Worm (Caenorhabditis elegans) whole organism, L4 larva: Measurements from ENCODE around the gene dmsr-6.

Source experiments
- F49E8.2 ChIP-seq: sonication (generic microtip); optimal IDR thresholded peaks from 2 replicates; lab custom pipeline; 2016; ENCODE audit warnings: missing compliant biosample characterization, mild to moderate bottlenecking, missing genetic modification characterization, borderline replicate concordance
- R02D3.7 ChIP-seq: fragments of 150-350 bp; sonication (generic microtip); optimal IDR thresholded peaks from 3 replicates; lab custom pipeline; 2014; ENCODE audit warnings: missing biosample characterization, missing genetic modification characterization
- T20F7.1 ChIP-seq: fragments of 200-800 bp; sonication (Bioruptor generic); optimal IDR thresholded peaks from 2 replicates; lab custom pipeline; 2018; ENCODE audit warnings: mild to moderate bottlenecking, missing genetic modification characterization, missing compliant biosample characterization
- Y105C5A.15 ChIP-seq: fragments of 200-800 bp; sonication (Bioruptor generic); IDR thresholded peaks from 2 replicates; pipeline ENCODE4 v1.3.6; 2022; ENCODE audit warnings: missing genetic modification characterization, missing compliant biosample characterization
- Y48G9A.11 ChIP-seq: fragments of 200-800 bp; sonication (Bioruptor generic); IDR thresholded peaks from 2 replicates; pipeline ENCODE4 v1.3.6; 2022; ENCODE audit warnings: missing genetic modification reagents, missing genetic modification characterization, missing compliant biosample characterization
- ZK546.5 ChIP-seq, 2 experiments: sonication (generic microtip); optimal IDR thresholded peaks; 2 replicates each; lab custom pipeline; 2017; ENCODE audit warnings: missing biosample characterization in 2 of 2, missing genetic modification characterization in 2 of 2
- attf-4 ChIP-seq: sonication (generic microtip); optimal IDR thresholded peaks from 3 replicates; lab custom pipeline; 2017; ENCODE audit warnings: missing biosample characterization, missing genetic modification characterization
- ceh-28 ChIP-seq: fragments of 150-350 bp; optimal IDR thresholded peaks from 2 replicates; lab custom pipeline; 2014; ENCODE audit warnings: missing biosample characterization, missing genetic modification reagents, missing genetic modification characterization
- ceh-32 ChIP-seq: sonication (generic microtip); optimal IDR thresholded peaks from 2 replicates; lab custom pipeline; 2016; ENCODE audit warnings: mild to moderate bottlenecking, missing genetic modification characterization, missing compliant biosample characterization; ENCODE audit not compliant: poor library complexity
- ceh-44 ChIP-seq: fragments of 200-800 bp; sonication (Bioruptor generic); IDR thresholded peaks from 2 replicates; pipeline ENCODE4 v1.3.6; 2022; ENCODE audit warnings: missing genetic modification reagents, missing genetic modification characterization, missing compliant biosample characterization
- daf-16 ChIP-seq, 3 experiments: sonication (generic microtip); optimal IDR thresholded peaks; 2 replicates each; lab custom pipeline; 2016 to 2017; ENCODE audit warnings: missing genetic modification characterization in 3 of 3, missing genetic modification reagents in 3 of 3, mild to moderate bottlenecking in 2 of 3, missing compliant biosample characterization in 2 of 3, missing biosample characterization in 1 of 3, moderate library complexity in 1 of 3
- daf-8 ChIP-seq: fragments of 200-800 bp; sonication (Bioruptor generic); IDR thresholded peaks from 2 replicates; pipeline ENCODE4 v1.3.6; 2022; ENCODE audit warnings: missing genetic modification characterization, missing compliant biosample characterization
- dmd-8 ChIP-seq: fragments of 200-800 bp; sonication (Bioruptor generic); IDR thresholded peaks from 2 replicates; pipeline ENCODE4 v1.3.6; 2022; ENCODE audit warnings: missing genetic modification characterization, missing compliant biosample characterization
- dpl-1 ChIP-seq: fragments of 150-350 bp; optimal IDR thresholded peaks from 2 replicates; lab custom pipeline; 2014; ENCODE audit warnings: missing biosample characterization, missing genetic modification reagents, missing genetic modification characterization
- duxl-1 ChIP-seq: sonication (generic microtip); optimal IDR thresholded peaks from 2 replicates; lab custom pipeline; 2016; ENCODE audit warnings: mild to moderate bottlenecking, missing genetic modification characterization, moderate library complexity, missing compliant biosample characterization; ENCODE audit not compliant: poor library complexity
- dve-1 ChIP-seq: sonication (generic microtip); optimal IDR thresholded peaks from 2 replicates; lab custom pipeline; 2017; ENCODE audit warnings: antibody characterized with exemption, mild to moderate bottlenecking, missing genetic modification characterization, missing compliant biosample characterization; ENCODE audit not compliant: insufficient read depth
- egl-27 ChIP-seq: sonication (generic microtip); optimal IDR thresholded peaks from 3 replicates; lab custom pipeline; 2017; ENCODE audit warnings: missing biosample characterization, missing genetic modification reagents, missing genetic modification characterization
- egl-43 ChIP-seq: fragments of 200-800 bp; sonication (Bioruptor generic); IDR thresholded peaks from 2 replicates; pipeline ENCODE4 v1.3.6; 2022; ENCODE audit warnings: missing genetic modification reagents, missing genetic modification characterization, missing compliant biosample characterization
- fkh-10 ChIP-seq: fragments of 150-350 bp; optimal IDR thresholded peaks from 2 replicates; lab custom pipeline; 2014; ENCODE audit warnings: missing biosample characterization, missing genetic modification reagents, missing genetic modification characterization
- hmg-1.1 ChIP-seq: fragments of 200-800 bp; sonication (Bioruptor generic); IDR thresholded peaks from 2 replicates; pipeline ENCODE4 v1.3.6; 2022; ENCODE audit warnings: missing genetic modification reagents, missing genetic modification characterization, missing compliant biosample characterization
- jun-1 ChIP-seq: fragments of 150-350 bp; optimal IDR thresholded peaks from 2 replicates; lab custom pipeline; 2014; ENCODE audit warnings: missing biosample characterization, missing genetic modification reagents, missing genetic modification characterization
- lim-7 ChIP-seq: fragments of 200-800 bp; sonication (Bioruptor generic); IDR thresholded peaks from 2 replicates; pipeline ENCODE4 v1.3.6; 2022; ENCODE audit warnings: missing genetic modification characterization, missing compliant biosample characterization
- lin-1 ChIP-seq: fragments of 200-800 bp; sonication (Bioruptor generic); IDR thresholded peaks from 2 replicates; pipeline ENCODE4 v1.3.6; 2022; ENCODE audit warnings: missing genetic modification reagents, missing genetic modification characterization, missing compliant biosample characterization
- lin-13 ChIP-seq: fragments of 150-350 bp; optimal IDR thresholded peaks from 2 replicates; lab custom pipeline; 2014; ENCODE audit warnings: missing biosample characterization, missing genetic modification reagents, missing genetic modification characterization
- lin-15B ChIP-seq: fragments of 150-350 bp; sonication (generic microtip); optimal IDR thresholded peaks from 3 replicates; lab custom pipeline; 2014; ENCODE audit warnings: missing biosample characterization, missing genetic modification characterization
- lin-39 ChIP-seq: fragments of 150-350 bp; optimal IDR thresholded peaks from 2 replicates; lab custom pipeline; 2014; ENCODE audit warnings: missing biosample characterization, missing genetic modification reagents, missing genetic modification characterization
- lsy-2 ChIP-seq, 2 experiments: fragments of 150-350 bp in 1 of 2; sonication (generic microtip) in 1 of 2; optimal IDR thresholded peaks; 2 replicates each; lab custom pipeline; 2014 to 2017; ENCODE audit warnings: missing biosample characterization in 2 of 2, missing genetic modification characterization in 2 of 2
- mdl-1 ChIP-seq, 2 experiments: fragments of 150-350 bp in 1 of 2; sonication (generic microtip) in 1 of 2; optimal IDR thresholded peaks; 2 replicates each; lab custom pipeline; 2014 to 2017; ENCODE audit warnings: missing biosample characterization in 2 of 2, missing genetic modification characterization in 2 of 2
- mdt-29 ChIP-seq: fragments of 200-800 bp; sonication (Bioruptor generic); IDR thresholded peaks from 2 replicates; pipeline ENCODE4 v1.3.6; 2022; ENCODE audit warnings: missing genetic modification reagents, missing genetic modification characterization, missing compliant biosample characterization
- mep-1 ChIP-seq: fragments of 150-350 bp; sonication (generic microtip); optimal IDR thresholded peaks from 3 replicates; lab custom pipeline; 2014; ENCODE audit warnings: missing biosample characterization, missing genetic modification characterization
- mes-2 ChIP-seq: sonication (generic microtip); optimal IDR thresholded peaks from 2 replicates; lab custom pipeline; 2016; ENCODE audit warnings: missing genotype, mild to moderate bottlenecking, missing genetic modification characterization, missing compliant biosample characterization; ENCODE audit not compliant: poor library complexity, severe bottlenecking
- mxl-3 ChIP-seq: fragments of 200-800 bp; sonication (Bioruptor generic); optimal IDR thresholded peaks from 2 replicates; lab custom pipeline; 2018; ENCODE audit warnings: mild to moderate bottlenecking, missing genetic modification characterization, missing compliant biosample characterization
- nhr-102 ChIP-seq: sonication (generic microtip); optimal IDR thresholded peaks from 2 replicates; lab custom pipeline; 2016; ENCODE audit warnings: mild to moderate bottlenecking, missing genetic modification characterization, moderate library complexity, missing compliant biosample characterization
- nhr-11 ChIP-seq: fragments of 150-350 bp; optimal IDR thresholded peaks from 2 replicates; lab custom pipeline; 2014; ENCODE audit warnings: missing biosample characterization, missing genetic modification characterization
- nhr-111 ChIP-seq: fragments of 200-800 bp; sonication (Bioruptor generic); optimal IDR thresholded peaks from 2 replicates; lab custom pipeline; 2018; ENCODE audit warnings: mild to moderate bottlenecking, missing genetic modification characterization, missing compliant biosample characterization
- nhr-41 ChIP-seq: fragments of 200-800 bp; sonication (Bioruptor generic); IDR thresholded peaks from 2 replicates; pipeline ENCODE4 v1.3.6; 2022; ENCODE audit warnings: missing genetic modification reagents, missing genetic modification characterization, missing compliant biosample characterization
- nhr-6 ChIP-seq: fragments of 150-350 bp; optimal IDR thresholded peaks from 2 replicates; lab custom pipeline; 2014; ENCODE audit warnings: missing biosample characterization, missing genetic modification characterization
- nhr-76 ChIP-seq: fragments of 150-350 bp; optimal IDR thresholded peaks from 2 replicates; lab custom pipeline; 2014; ENCODE audit warnings: missing biosample characterization, missing genetic modification characterization
- rbr-2 ChIP-seq: sonication (generic microtip); optimal IDR thresholded peaks from 2 replicates; lab custom pipeline; 2016; ENCODE audit warnings: missing genotype, missing genetic modification characterization, missing compliant biosample characterization
- sdz-12 ChIP-seq: fragments of 200-800 bp; sonication (Bioruptor generic); optimal IDR thresholded peaks from 2 replicates; lab custom pipeline; 2018; ENCODE audit warnings: mild to moderate bottlenecking, missing genetic modification characterization, missing compliant biosample characterization
- set-16 ChIP-seq: fragments of 200-800 bp; sonication (Bioruptor generic); IDR thresholded peaks from 2 replicates; pipeline ENCODE4 v1.3.6; 2022; ENCODE audit warnings: missing genetic modification reagents, missing genetic modification characterization, missing compliant biosample characterization
- snpc-1.2 ChIP-seq: fragments of 200-800 bp; sonication (Bioruptor generic); IDR thresholded peaks from 2 replicates; pipeline ENCODE4 v1.3.6; 2022; ENCODE audit warnings: missing genetic modification reagents, missing genetic modification characterization, missing compliant biosample characterization
- spr-1 ChIP-seq: sonication (generic microtip); optimal IDR thresholded peaks from 2 replicates; lab custom pipeline; 2016; ENCODE audit warnings: mild to moderate bottlenecking, missing genetic modification characterization, missing compliant biosample characterization
- unc-130 ChIP-seq: sonication (generic microtip); optimal IDR thresholded peaks from 2 replicates; lab custom pipeline; 2016; ENCODE audit warnings: missing genetic modification reagents, missing genetic modification characterization, missing compliant biosample characterization
- vab-7 ChIP-seq: fragments of 200-800 bp; sonication (Bioruptor generic); IDR thresholded peaks from 2 replicates; pipeline ENCODE4 v1.3.6; 2022; ENCODE audit warnings: missing genetic modification reagents, missing genetic modification characterization, missing compliant biosample characterization
- zfp-3 ChIP-seq: fragments of 200-800 bp; sonication (Bioruptor generic); conservative IDR thresholded peaks from 2 replicates; pipeline ENCODE4 v1.3.6; 2022; ENCODE audit warnings: missing genetic modification reagents, missing genetic modification characterization, missing compliant biosample characterization
- zip-11 ChIP-seq: fragments of 200-800 bp; sonication (Bioruptor generic); IDR thresholded peaks from 2 replicates; pipeline ENCODE4 v1.3.6; 2022; ENCODE audit warnings: missing genetic modification characterization, missing compliant biosample characterization
- ztf-7 ChIP-seq: fragments of 150-350 bp; optimal IDR thresholded peaks from 2 replicates; lab custom pipeline; 2014; ENCODE audit warnings: missing biosample characterization, missing genetic modification characterization

Gene dmsr-6

ce11 chrII:14407332-14408270 is 47.8 kb upstream of the dmsr-6 start (continued):
- TF ChIP-seq egl-27 (no peak), lin-15B (tag; lab: Kevin White, UChicago) (no peak), T20F7.1 (GFP tag; lab: Kevin White, UChicago) (no peak), spr-1 (tag; lab: Kevin White, UChicago) (peak; percentile 52), Y105C5A.15 (no peak), ztf-7 (tag; lab: Kevin White, UChicago) (peak; percentile 56), zip-11 (GFP tag; lab: Robert Waterston, UW) (0 out of 2 replicates have a peak, but pooled peaks have one; percentile 5), hmg-1.1 (peak; percentile 7; the same call in 1 of the 2 replicates), dpl-1 (GFP tag; lab: Kevin White, UChicago) (peak; percentile 31), mep-1 (peak; percentile 51), lin-1 (peak; percentile 54; the same call in 1 of the 2 replicates), daf-8 (GFP tag; lab: Robert Waterston, UW) (no peak), nhr-111 (GFP tag; lab: Kevin White, UChicago) (no peak), zfp-3 (GFP tag; lab: Robert Waterston, UW) (peak; percentile 86), R02D3.7 (no peak), mdt-29 (GFP tag; lab: Robert Waterston, UW) (0 out of 2 replicates have a peak, but pooled peaks have one; percentile 14), mxl-3 (GFP tag; lab: Kevin White, UChicago) (peak; percentile 32), mes-2 (tag; lab: Kevin White, UChicago) (no peak), vab-7 (GFP tag; lab: Robert Waterston, UW) (no peak), sdz-12 (GFP tag; lab: Kevin White, UChicago) (no peak), dmd-8 (GFP tag; lab: Robert Waterston, UW) (no peak), egl-43 (GFP tag; lab: Robert Waterston, UW) (peak; percentile 52), dve-1 (tag; lab: Kevin White, UChicago) (peak; percentile 74), nhr-11 (tag; lab: Kevin White, UChicago) (no peak), duxl-1 (tag; lab: Kevin White, UChicago) (peak; percentile 39), unc-130 (GFP tag; lab: Kevin White, UChicago) (no peak), fkh-10 (GFP tag; lab: Kevin White, UChicago) (no peak), snpc-1.2 (GFP tag; lab: Robert Waterston, UW) (0 out of 2 replicates have a peak, but pooled peaks have one; percentile 40), F49E8.2 (tag; lab: Kevin White, UChicago) (no peak), lsy-2 (tag; optimal IDR thresholded peaks at IDR 0.05; lab: Kevin White, UChicago) (peak in 1 of 2 experiments; percentile 81), ceh-28 (tag; lab: Kevin White, UChicago) (no peak), Y48G9A.11 (GFP tag; lab: Robert Waterston, UW) (no peak), nhr-6 (tag; lab: Kevin White, UChicago) (peak; percentile 17), daf-16 (GFP tag; optimal IDR thresholded peaks at IDR 0.05; lab: Kevin White, UChicago) (no peak), daf-16 (tag; optimal IDR thresholded peaks at IDR 0.05; lab: Kevin White, UChicago) (peak; percentile 43), mdl-1 (tag; optimal IDR thresholded peaks at IDR 0.05; lab: Kevin White, UChicago) (peak in 1 of 2 experiments; percentile 16), attf-4 (tag; lab: Kevin White, UChicago) (no peak), set-16 (GFP tag; lab: Robert Waterston, UW) (no peak), lim-7 (GFP tag; lab: Robert Waterston, UW) (no peak), rbr-2 (peak; percentile 40), nhr-41 (no peak), jun-1 (tag; lab: Kevin White, UChicago) (no peak), ceh-44 (no peak), nhr-102 (tag; lab: Kevin White, UChicago) (peak; percentile 70), nhr-76 (no peak), lin-13 (no peak), lin-39 (tag; lab: Kevin White, UChicago) (no peak), ZK546.5 (tag; optimal IDR thresholded peaks at IDR 0.05; lab: Kevin White, UChicago) (no peak), ceh-32 (tag; lab: Kevin White, UChicago) (no peak)
